Worm (Caenorhabditis elegans) whole organism, L1 larva: Measurements from ENCODE around the gene str-52.

Experiments used
- aly-2 ChIP-seq: fragments of 150-350 bp; optimal IDR thresholded peaks from 2 replicates; lab custom pipeline; 2014; ENCODE audit warnings: missing biosample characterization, missing genetic modification characterization
- ceh-90 ChIP-seq: sonication (generic microtip); optimal IDR thresholded peaks from 2 replicates; lab custom pipeline; 2016; ENCODE audit warnings: missing genetic modification characterization, missing compliant biosample characterization
- dpl-1 ChIP-seq, 3 experiments: fragments of 150-350 bp in 2 of 3; sonication (generic microtip) in 1 of 3; optimal IDR thresholded peaks; 2 replicates each; lab custom pipeline; 2014 to 2017; ENCODE audit warnings: missing biosample characterization in 3 of 3, missing genetic modification characterization in 3 of 3, missing genetic modification reagents in 3 of 3
- elt-3 ChIP-seq, 6 experiments: fragments of 150-350 bp in 1 of 6; sonication (generic microtip); optimal IDR thresholded peaks; 2 replicates each; lab custom pipeline; 2017 to 2018; ENCODE audit warnings: missing biosample characterization in 6 of 6, missing genetic modification characterization in 6 of 6, inconsistent platforms in 1 of 6
- ets-5 ChIP-seq: fragments of 200-800 bp; sonication (Bioruptor generic); IDR thresholded peaks from 2 replicates; pipeline ENCODE4 v1.3.6; 2022; ENCODE audit warnings: missing genetic modification characterization, missing compliant biosample characterization
- fos-1 ChIP-seq: fragments of 150-350 bp; optimal IDR thresholded peaks from 2 replicates; lab custom pipeline; 2014; ENCODE audit warnings: missing biosample characterization, missing genetic modification characterization
- jun-1 ChIP-seq: fragments of 150-350 bp; optimal IDR thresholded peaks from 2 replicates; lab custom pipeline; 2014; ENCODE audit warnings: missing biosample characterization, missing genetic modification reagents, missing genetic modification characterization
- lsy-2 ChIP-seq, 2 experiments: fragments of 150-350 bp; optimal IDR thresholded peaks; 2 replicates each; lab custom pipeline; 2014; ENCODE audit warnings: missing biosample characterization in 2 of 2, missing genetic modification characterization in 2 of 2
- nhr-11 ChIP-seq: fragments of 150-350 bp; optimal IDR thresholded peaks from 2 replicates; lab custom pipeline; 2014; ENCODE audit warnings: missing biosample characterization, missing genetic modification characterization
- nhr-19 ChIP-seq: fragments of 200-800 bp; sonication (Bioruptor generic); conservative IDR thresholded peaks from 2 replicates; pipeline ENCODE4 v1.3.6; 2022; ENCODE audit warnings: missing genetic modification characterization, missing compliant biosample characterization
- nhr-28 ChIP-seq: fragments of 150-350 bp; optimal IDR thresholded peaks from 2 replicates; lab custom pipeline; 2014; ENCODE audit warnings: missing biosample characterization, missing genetic modification characterization
- nhr-77 ChIP-seq: fragments of 150-350 bp; optimal IDR thresholded peaks from 2 replicates; lab custom pipeline; 2014; ENCODE audit warnings: missing biosample characterization, missing genetic modification characterization
- skn-1 ChIP-seq: fragments of 150-350 bp; optimal IDR thresholded peaks from 2 replicates; lab custom pipeline; 2014; ENCODE audit warnings: missing biosample characterization, missing genetic modification characterization
- unc-62 ChIP-seq: fragments of 150-350 bp; optimal IDR thresholded peaks from 2 replicates; lab custom pipeline; 2014; ENCODE audit warnings: missing biosample characterization, missing genetic modification reagents, missing genetic modification characterization

DNA sequence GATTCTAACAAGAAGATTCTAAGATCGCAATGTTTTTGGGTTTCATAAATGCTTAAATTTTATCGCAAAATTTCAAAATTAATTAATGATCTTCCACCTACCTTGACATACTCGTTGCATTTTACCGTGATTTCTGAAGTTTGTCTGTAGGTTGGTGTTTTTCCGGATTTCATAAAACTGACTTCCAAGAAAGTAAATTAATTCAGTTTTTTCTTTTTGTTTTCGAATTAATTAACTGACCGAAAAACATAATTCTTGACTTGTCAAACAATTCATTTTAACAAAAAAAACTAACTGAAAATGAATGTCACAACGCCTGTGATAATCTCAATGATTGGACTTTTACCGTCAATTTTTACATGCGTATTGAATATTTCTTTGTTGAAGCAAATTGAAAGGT is 35.8 kb upstream of the str-52 start, which contains the start of gene srbc-16:
- no peak for TF ChIP-seq jun-1 (tag; lab: Kevin White, UChicago)
- no peak for TF ChIP-seq skn-1
- no peak for TF ChIP-seq nhr-28 (tag; lab: Kevin White, UChicago)
- TF ChIP-seq ceh-90 (tag; lab: Kevin White, UChicago), result no peak
- TF ChIP-seq nhr-77, result no peak
- no peak for TF ChIP-seq dpl-1 (GFP tag; optimal IDR thresholded peaks at IDR 0.05; lab: Kevin White, UChicago)
- no peak for TF ChIP-seq nhr-19 (GFP tag; lab: Robert Waterston, UW)
- no peak for TF ChIP-seq lsy-2 (tag; optimal IDR thresholded peaks at IDR 0.05; lab: Kevin White, UChicago)
- TF ChIP-seq nhr-11, result no peak
- TF ChIP-seq unc-62, result no peak
- no peak for TF ChIP-seq ets-5 (GFP tag; lab: Robert Waterston, UW)
- no peak for TF ChIP-seq fos-1 (tag; lab: Kevin White, UChicago)
- no peak for TF ChIP-seq elt-3 (tag; optimal IDR thresholded peaks at IDR 0.05; lab: Kevin White, UChicago)
- no peak for TF ChIP-seq aly-2
